Fruit fly (Drosophila melanogaster) whole organism, embryonic: Measurements from ENCODE around the gene Eig71Ea.

Experiments used
- CG13123 ChIP-seq: fragments of 200-800 bp; sonication (Bioruptor generic); optimal IDR thresholded peaks from 2 replicates; lab custom pipeline; 2016; ENCODE audit warnings: missing biosample characterization, missing genetic modification characterization
- CG17328 ChIP-seq: fragments of 200-800 bp; sonication (Bioruptor generic); IDR thresholded peaks from 2 replicates; pipeline ENCODE4 v1.3.6; 2022; ENCODE audit warnings: missing biosample characterization, missing genetic modification characterization
- Gug ChIP-seq: fragments of 200-800 bp; sonication (Bioruptor generic); IDR thresholded peaks from 4 replicates; pipeline ENCODE4 v1.3.6; 2022; ENCODE audit warnings: missing biosample characterization, missing genetic modification characterization
- Hr39 ChIP-seq: fragments of >200 bp; optimal IDR thresholded peaks from 2 replicates; lab custom pipeline; 2017
- Sry-β ChIP-seq: fragments of 200-800 bp; sonication (Bioruptor generic); optimal IDR thresholded peaks from 2 replicates; lab custom pipeline; 2018; ENCODE audit warnings: missing biosample characterization, mild to moderate bottlenecking, missing genetic modification characterization, moderate library complexity
- Trl ChIP-seq, 3 experiments: fragments of >200 bp in 2 of 3; fragments of 200-800 bp in 1 of 3; sonication (Bioruptor generic) in 1 of 3; optimal IDR thresholded peaks; 2 replicates in 1 of 3; 3 replicates in 2 of 3; lab custom pipeline; 2016 to 2017; ENCODE audit warnings: missing biosample characterization in 1 of 3, missing genetic modification characterization in 1 of 3
- Vsx1 ChIP-seq: fragments of 200-800 bp; sonication (Bioruptor generic); optimal IDR thresholded peaks from 2 replicates; lab custom pipeline; 2017; ENCODE audit warnings: missing biosample characterization, mild to moderate bottlenecking, missing genetic modification characterization, missing genetic modification reagents
- lab ChIP-seq: fragments of 200-800 bp; sonication (Bioruptor generic); optimal IDR thresholded peaks from 3 replicates; lab custom pipeline; 2017; ENCODE audit warnings: missing biosample characterization, missing genetic modification characterization, mild to moderate bottlenecking, moderate library complexity, missing genetic modification reagents
- unpg ChIP-seq: fragments of 200-800 bp; sonication (Bioruptor generic); optimal IDR thresholded peaks from 3 replicates; lab custom pipeline; 2018; ENCODE audit warnings: missing biosample characterization, mild to moderate bottlenecking, missing genetic modification characterization, moderate library complexity

- TF ChIP-seq Sry-β (GFP tag; lab: Kevin White, UChicago) (no peak), Hr39 (lab: Kevin White, UChicago) (no peak), Trl (optimal IDR thresholded peaks at IDR 0.05; lab: Kevin White, UChicago) (no peak), Trl (GFP tag; optimal IDR thresholded peaks at IDR 0.05; lab: Kevin White, UChicago) (no peak), Vsx1 (GFP tag; lab: Kevin White, UChicago) (no peak), CG13123 (GFP tag; lab: Kevin White, UChicago) (no peak), lab (GFP tag; lab: Kevin White, UChicago) (no peak), CG17328 (GFP tag; lab: Robert Waterston, UW) (no peak), Gug (GFP tag; lab: Robert Waterston, UW) (no peak), unpg (GFP tag; lab: Kevin White, UChicago) (no peak)
Measured at dm6 chr3L:15634368-15635075, 14.9 kb downstream of the Eig71Ea start.
